Worm (Caenorhabditis elegans) whole organism, L4/young adult: Measurements from ENCODE around the gene srh-22.

ENCODE experiments used
- W03F9.2 ChIP-seq: fragments of 150-350 bp; optimal IDR thresholded peaks from 2 replicates; lab custom pipeline; 2014; ENCODE audit warnings: missing biosample characterization, missing genetic modification characterization
- dao-5 ChIP-seq: sonication (generic microtip); optimal IDR thresholded peaks from 2 replicates; lab custom pipeline; 2016; ENCODE audit warnings: missing genotype, missing genetic modification characterization, moderate library complexity, missing compliant biosample characterization
- him-1 ChIP-seq: sonication (generic microtip); optimal IDR thresholded peaks from 2 replicates; lab custom pipeline; 2016; ENCODE audit warnings: missing genotype, missing genetic modification reagents, missing genetic modification characterization, missing compliant biosample characterization

DNA sequence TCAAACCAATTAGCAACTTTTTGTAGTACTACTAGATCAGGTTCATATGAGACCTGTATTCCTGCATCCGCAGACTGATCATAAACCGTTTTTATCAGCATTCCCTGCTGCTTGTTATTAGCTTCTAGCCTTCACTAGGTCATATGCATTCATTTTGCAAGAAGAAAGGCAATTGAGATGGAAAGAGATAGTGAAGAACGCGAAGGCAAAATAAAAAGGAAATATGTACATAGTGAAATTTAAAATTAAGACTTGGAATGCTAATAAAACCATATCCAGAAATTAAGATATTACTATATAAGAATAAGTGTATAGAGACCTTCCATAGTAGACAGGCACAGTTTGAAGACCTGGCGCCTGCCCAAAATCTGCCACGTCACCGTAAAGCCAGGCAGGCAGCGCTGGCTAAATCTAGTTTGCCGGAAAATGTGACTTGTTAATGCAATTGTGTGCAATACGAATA lies 1.4 kb upstream of the srh-22 start, which contains the start of the genes C02E7.8 and srh-23:
- TF ChIP-seq dao-5 (tag; lab: Kevin White, UChicago) (no peak), him-1 (tag; lab: Kevin White, UChicago) (no peak), W03F9.2 (tag; lab: Kevin White, UChicago) (no peak)
